Worm (Caenorhabditis elegans): ENCODE data around the gene K09A11.1.
A peak's percentile ranks its signal among the peaks of the same experiment; 100 is the strongest.

The K09A11.1 gene

DNA sequence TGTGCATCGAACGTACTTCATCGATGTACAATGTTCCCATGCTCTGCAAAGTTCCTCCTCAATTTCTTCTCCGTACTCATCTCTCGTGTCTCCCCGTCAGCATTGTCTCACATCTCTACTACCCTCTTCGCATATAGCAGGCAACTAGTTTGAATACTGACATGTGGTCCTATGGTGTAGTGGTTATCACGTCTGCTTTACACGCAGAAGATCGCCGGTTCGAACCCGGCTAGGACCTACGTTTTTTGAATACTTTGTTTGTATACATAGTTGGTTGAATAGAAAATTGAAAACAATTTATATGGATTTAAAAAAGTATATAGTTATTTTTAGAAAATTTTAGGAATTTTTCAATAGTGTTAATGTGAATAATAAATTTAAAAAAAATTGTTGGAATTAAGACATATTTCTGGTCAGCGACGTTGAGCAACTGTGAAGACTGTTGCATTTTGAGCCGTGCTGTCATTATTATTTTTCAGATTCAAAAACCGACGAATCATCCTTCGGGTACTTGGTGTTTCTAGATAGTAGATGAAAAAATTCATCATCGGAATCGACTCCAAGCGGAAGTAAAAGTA lies 44.7 kb downstream of the K09A11.1 start (continued):
- peak; percentile 90 for TF ChIP-seq mdt-29 (GFP tag; IDR thresholded peaks at IDR 0.05)
- TF ChIP-seq nhr-6 (tag; optimal IDR thresholded peaks at IDR 0.05), result peak; percentile 63
- peak; percentile 57 for TF ChIP-seq nhr-28 (tag; optimal IDR thresholded peaks at IDR 0.05)
- no peak for TF ChIP-seq ceh-28 (tag; optimal IDR thresholded peaks at IDR 0.05)
- TF ChIP-seq ZK546.5 (tag; optimal IDR thresholded peaks at IDR 0.05), result no peak
- peak; percentile 82 for TF ChIP-seq F10B5.3 (tag; optimal IDR thresholded peaks at IDR 0.05)
- TF ChIP-seq nhr-41 (GFP tag; IDR thresholded peaks at IDR 0.05), result peak; percentile 90
- no peak for TF ChIP-seq zag-1 (tag; optimal IDR thresholded peaks at IDR 0.05)
- TF ChIP-seq mxl-2 (GFP tag; conservative IDR thresholded peaks at IDR 0.05), result peak; percentile 79
- peak; percentile 79 for TF ChIP-seq ceh-32 (tag; optimal IDR thresholded peaks at IDR 0.05; ENCODE audit: poor library complexity)
- TF ChIP-seq nhr-42 (GFP tag; IDR thresholded peaks at IDR 0.05), result peak; percentile 77
- peak; percentile 81 for TF ChIP-seq Y5F2A.4 (GFP tag; optimal IDR thresholded peaks at IDR 0.05)
- no peak for TF ChIP-seq ama-1 (optimal IDR thresholded peaks at IDR 0.05)
- peak; percentile 85 for TF ChIP-seq nhr-111 (GFP tag; optimal IDR thresholded peaks at IDR 0.05)
- TF ChIP-seq mep-1 (tag; optimal IDR thresholded peaks at IDR 0.05), result no peak
- TF ChIP-seq T20F7.1 (GFP tag; optimal IDR thresholded peaks at IDR 0.05), result peak; percentile 81
- peak; percentile 80 for TF ChIP-seq aha-1 (tag)
- TF ChIP-seq Y105C5A.15 (GFP tag; IDR thresholded peaks at IDR 0.05), result peak; percentile 88; the same call in 1 of the 2 replicates
- TF ChIP-seq daf-16 (GFP tag; optimal IDR thresholded peaks at IDR 0.05), result peak; percentile 87 to 97
- peak; percentile 89 for TF ChIP-seq daf-16 (tag; optimal IDR thresholded peaks at IDR 0.05)
- TF ChIP-seq php-3 (GFP tag; IDR thresholded peaks at IDR 0.05), result peak; percentile 87
- no peak for TF ChIP-seq hif-1 (tag; optimal IDR thresholded peaks at IDR 0.05)
- peak; percentile 72 for TF ChIP-seq mxl-3 (GFP tag; optimal IDR thresholded peaks at IDR 0.05)
- peak; percentile 94 for TF ChIP-seq F44E2.7 (GFP tag; IDR thresholded peaks at IDR 0.05)
- TF ChIP-seq cey-2 (tag; optimal IDR thresholded peaks at IDR 0.05; ENCODE audit: borderline replicate concordance, insufficient read depth), result peak; percentile 20
- TF ChIP-seq hlh-30 (tag; optimal IDR thresholded peaks at IDR 0.05; ENCODE audit: insufficient read depth), result peak; percentile 83
- TF ChIP-seq zip-2 (tag; optimal IDR thresholded peaks at IDR 0.05), result peak; percentile 62
- TF ChIP-seq lin-1 (GFP tag; IDR thresholded peaks at IDR 0.05), result peak; percentile 89
- peak; percentile 43 for TF ChIP-seq jun-1 (tag; optimal IDR thresholded peaks at IDR 0.05)
- TF ChIP-seq tra-1 (GFP tag; IDR thresholded peaks at IDR 0.05), result peak; percentile 96
- peak; percentile 91 for TF ChIP-seq arid-1 (GFP tag; conservative IDR thresholded peaks at IDR 0.05)
- TF ChIP-seq dpl-1 (GFP tag; optimal IDR thresholded peaks at IDR 0.05), result peak; percentile 57
- no peak for TF ChIP-seq ztf-11 (tag; optimal IDR thresholded peaks at IDR 0.05)
- peak; percentile 79 for TF ChIP-seq spr-1 (tag; optimal IDR thresholded peaks at IDR 0.05)
- peak; percentile 80 for TF ChIP-seq F26F4.8 (GFP tag; conservative IDR thresholded peaks at IDR 0.05)
- peak; percentile 87 for TF ChIP-seq ZK337.2 (GFP tag; IDR thresholded peaks at IDR 0.05)
- peak; percentile 60 for TF ChIP-seq nhr-11 (tag; optimal IDR thresholded peaks at IDR 0.05)
- peak; percentile 83 for TF ChIP-seq spr-3 (GFP tag; optimal IDR thresholded peaks at IDR 0.05)
- no peak for TF ChIP-seq nhr-76 (tag; optimal IDR thresholded peaks at IDR 0.05)
- TF ChIP-seq mdl-1 (tag; optimal IDR thresholded peaks at IDR 0.05), result peak; percentile 42 to 64
- no peak for TF ChIP-seq daf-12 (tag; optimal IDR thresholded peaks at IDR 0.05)
- TF ChIP-seq D1046.2 (GFP tag; IDR thresholded peaks at IDR 0.05), result peak; percentile 91
- no peak for TF ChIP-seq R02D3.7 (tag; optimal IDR thresholded peaks at IDR 0.05)
- peak; percentile 87 for TF ChIP-seq F49E8.2 (tag; optimal IDR thresholded peaks at IDR 0.05; ENCODE audit: borderline replicate concordance)
- peak; percentile 78 for TF ChIP-seq F37D6.2 (tag; optimal IDR thresholded peaks at IDR 0.05)
- TF ChIP-seq lim-7 (GFP tag; IDR thresholded peaks at IDR 0.05), result peak; percentile 98
- peak; percentile 89 for TF ChIP-seq lir-3 (tag; optimal IDR thresholded peaks at IDR 0.05)
- peak; percentile 82; the same call in 1 of the 2 replicates for TF ChIP-seq daf-8 (GFP tag; IDR thresholded peaks at IDR 0.05)
- TF ChIP-seq lin-13 (GFP tag; optimal IDR thresholded peaks at IDR 0.05), result peak; percentile 56
- peak; percentile 87 to 97 for TF ChIP-seq madf-5 (GFP tag; IDR thresholded peaks at IDR 0.05)
- peak; percentile 98 for TF ChIP-seq vab-7 (GFP tag; IDR thresholded peaks at IDR 0.05)
